Fruit fly (Drosophila melanogaster) whole organism, embryonic: Measurements from ENCODE around the gene CG7304.
A peak's percentile ranks its signal among the peaks of the same experiment; 100 is the strongest.

ENCODE experiments used
- Asciz ChIP-seq: fragments of 200-800 bp; sonication (Bioruptor generic); optimal IDR thresholded peaks from 2 replicates; lab custom pipeline; 2017; ENCODE audit warnings: missing biosample characterization, mild to moderate bottlenecking, missing genetic modification characterization, missing genetic modification reagents
- CG10431 ChIP-seq: fragments of 200-800 bp; sonication (Bioruptor generic); optimal IDR thresholded peaks from 3 replicates; lab custom pipeline; 2018; ENCODE audit warnings: missing biosample characterization, mild to moderate bottlenecking, missing genetic modification characterization
- CG10462 ChIP-seq: fragments of 200-800 bp; sonication (Bioruptor generic); optimal IDR thresholded peaks from 2 replicates; lab custom pipeline; 2016; ENCODE audit warnings: missing biosample characterization, missing genetic modification characterization
- CG10543 ChIP-seq: fragments of 200-800 bp; sonication (Bioruptor generic); optimal IDR thresholded peaks from 3 replicates; lab custom pipeline; 2017; ENCODE audit warnings: missing biosample characterization, mild to moderate bottlenecking, missing genetic modification characterization, moderate library complexity
- CG11247 ChIP-seq: fragments of 200-800 bp; sonication (Bioruptor generic); IDR thresholded peaks from 2 replicates; pipeline ENCODE4 v1.3.6; 2022; ENCODE audit warnings: missing biosample characterization, missing genetic modification characterization
- CG11723 ChIP-seq: fragments of 200-800 bp; sonication (Bioruptor generic); optimal IDR thresholded peaks from 2 replicates; lab custom pipeline; 2017; ENCODE audit warnings: missing biosample characterization, mild to moderate bottlenecking, missing genetic modification characterization
- CG12391 ChIP-seq: fragments of 200-800 bp; sonication (Bioruptor generic); optimal IDR thresholded peaks from 3 replicates; lab custom pipeline; 2018; ENCODE audit warnings: missing biosample characterization, mild to moderate bottlenecking, missing genetic modification characterization, moderate library complexity
- CG14965 ChIP-seq: fragments of 200-800 bp; sonication (Bioruptor generic); optimal IDR thresholded peaks from 2 replicates; lab custom pipeline; 2016; ENCODE audit warnings: missing biosample characterization, missing genetic modification characterization, borderline replicate concordance
- CG1529 ChIP-seq: fragments of 200-800 bp; sonication (Bioruptor generic); optimal IDR thresholded peaks from 3 replicates; lab custom pipeline; 2018; ENCODE audit warnings: missing biosample characterization, missing genetic modification characterization
- CG16815 ChIP-seq: fragments of 200-800 bp; sonication (Bioruptor generic); optimal IDR thresholded peaks from 3 replicates; lab custom pipeline; 2017; ENCODE audit warnings: missing biosample characterization, mild to moderate bottlenecking, missing genetic modification characterization
- CG2712 ChIP-seq: fragments of 200-800 bp; optimal IDR thresholded peaks from 3 replicates; lab custom pipeline; 2019; ENCODE audit warnings: missing biosample characterization, mild to moderate bottlenecking, missing genetic modification characterization, moderate library complexity
- CG31365 ChIP-seq: fragments of 200-800 bp; sonication (Bioruptor generic); optimal IDR thresholded peaks from 2 replicates; lab custom pipeline; 2018; ENCODE audit warnings: missing biosample characterization, mild to moderate bottlenecking, missing genetic modification characterization
- CG31388 ChIP-seq: fragments of 200-800 bp; sonication (Bioruptor generic); optimal IDR thresholded peaks from 2 replicates; lab custom pipeline; 2016; ENCODE audit warnings: missing biosample characterization, missing genetic modification characterization
- CG31441 ChIP-seq: fragments of 200-800 bp; sonication (Bioruptor generic); IDR thresholded peaks from 2 replicates; pipeline ENCODE4 v1.3.6; 2022; ENCODE audit warnings: missing biosample characterization, missing genetic modification characterization
- CG32767 ChIP-seq: fragments of 200-800 bp; sonication (Bioruptor generic); IDR thresholded peaks from 2 replicates; pipeline ENCODE4 v1.3.6; 2022; ENCODE audit warnings: missing biosample characterization, missing genetic modification characterization
- CG3281 ChIP-seq: fragments of 200-800 bp; sonication (Bioruptor generic); optimal IDR thresholded peaks from 3 replicates; lab custom pipeline; 2017; ENCODE audit warnings: missing biosample characterization, mild to moderate bottlenecking, missing genetic modification characterization
- CG34422 ChIP-seq: fragments of 200-800 bp; sonication (Bioruptor generic); IDR thresholded peaks from 3 replicates; pipeline ENCODE4 v1.3.6; 2022; ENCODE audit warnings: missing biosample characterization, missing genetic modification characterization
- CG4404 ChIP-seq: fragments of 200-800 bp; sonication (Bioruptor generic); IDR thresholded peaks from 2 replicates; pipeline ENCODE4 v1.3.6; 2022; ENCODE audit warnings: missing biosample characterization, missing genetic modification characterization
- CG4707 ChIP-seq: fragments of 200-800 bp; sonication (Bioruptor generic); optimal IDR thresholded peaks from 2 replicates; lab custom pipeline; 2018; ENCODE audit warnings: missing biosample characterization, mild to moderate bottlenecking, missing genetic modification characterization, moderate library complexity
- CG9609 ChIP-seq: fragments of 200-800 bp; sonication (Bioruptor generic); optimal IDR thresholded peaks from 3 replicates; lab custom pipeline; 2016; ENCODE audit warnings: missing biosample characterization, missing genetic modification characterization
- Dbx ChIP-seq: fragments of 200-800 bp; sonication (Bioruptor generic); IDR thresholded peaks from 3 replicates; pipeline ENCODE4 v1.3.6; 2022; ENCODE audit warnings: missing biosample characterization, missing genetic modification characterization
- Dip2 ChIP-seq: fragments of 200-800 bp; sonication (Bioruptor generic); IDR thresholded peaks from 2 replicates; pipeline ENCODE4 v1.3.6; 2022; ENCODE audit warnings: missing biosample characterization, missing genetic modification characterization
- E2f1 ChIP-seq: fragments of 200-800 bp; sonication (Bioruptor generic); IDR thresholded peaks from 2 replicates; pipeline ENCODE4 v1.3.6; 2022; ENCODE audit warnings: missing biosample characterization, missing genetic modification characterization
- Ets65A ChIP-seq: fragments of 200-800 bp; sonication (Bioruptor generic); peaks from one replicate; lab custom pipeline; 2016; ENCODE audit warnings: missing biosample characterization, missing genetic modification characterization
- HLH4C ChIP-seq: fragments of 200-800 bp; sonication (Bioruptor generic); IDR thresholded peaks from 3 replicates; pipeline ENCODE4 v1.3.6; 2022; ENCODE audit warnings: missing biosample characterization, missing genetic modification characterization; ENCODE audit not compliant: partially characterized antibody
- HLHmδ ChIP-seq: fragments of 200-800 bp; sonication (Bioruptor generic); optimal IDR thresholded peaks from 2 replicates; lab custom pipeline; 2018; ENCODE audit warnings: missing biosample characterization, mild to moderate bottlenecking, missing genetic modification characterization, moderate library complexity
- Hey ChIP-seq: fragments of 200-800 bp; sonication (Bioruptor generic); optimal IDR thresholded peaks from 3 replicates; lab custom pipeline; 2018; ENCODE audit warnings: missing biosample characterization, mild to moderate bottlenecking, missing genetic modification characterization
- MBD-R2 ChIP-seq: fragments of 200-800 bp; sonication (Bioruptor generic); IDR thresholded peaks from 2 replicates; pipeline ENCODE4 v1.3.6; 2022; ENCODE audit warnings: missing biosample characterization, missing genetic modification characterization
- Opbp ChIP-seq: fragments of 200-800 bp; sonication (Bioruptor generic); IDR thresholded peaks from 3 replicates; pipeline ENCODE4 v1.3.6; 2022; ENCODE audit warnings: missing biosample characterization, missing genetic modification characterization; ENCODE audit not compliant: partially characterized antibody
- Poxn ChIP-seq: fragments of 200-800 bp; sonication (Bioruptor generic); IDR thresholded peaks from 2 replicates; pipeline ENCODE4 v1.3.6; 2022; ENCODE audit warnings: missing biosample characterization, missing genetic modification characterization
- Sry-δ ChIP-seq: fragments of 200-800 bp; sonication (Bioruptor generic); optimal IDR thresholded peaks from 2 replicates; lab custom pipeline; 2016; ENCODE audit warnings: missing biosample characterization, missing genetic modification characterization
- Stat92E ChIP-seq, 3 experiments: fragments of >200 bp in 2 of 3; fragments of 200-800 bp in 1 of 3; sonication (Bioruptor generic) in 1 of 3; optimal IDR thresholded peaks; 2 replicates each; lab custom pipeline; 2017 to 2019; ENCODE audit warnings: missing biosample characterization in 3 of 3, missing genetic modification characterization in 3 of 3, mild to moderate bottlenecking in 1 of 3, moderate library complexity in 1 of 3
- Vsx1 ChIP-seq: fragments of 200-800 bp; sonication (Bioruptor generic); optimal IDR thresholded peaks from 2 replicates; lab custom pipeline; 2017; ENCODE audit warnings: missing biosample characterization, mild to moderate bottlenecking, missing genetic modification characterization, missing genetic modification reagents
- amos ChIP-seq: fragments of 200-800 bp; sonication (Bioruptor generic); IDR thresholded peaks from 2 replicates; pipeline ENCODE4 v1.3.6; 2022; ENCODE audit warnings: missing biosample characterization, missing genetic modification characterization; ENCODE audit not compliant: partially characterized antibody
- ase ChIP-seq: fragments of 200-800 bp; sonication (Bioruptor generic); IDR thresholded peaks from 3 replicates; pipeline ENCODE4 v1.3.6; 2022; ENCODE audit warnings: missing biosample characterization, missing genetic modification characterization
- cas ChIP-seq: fragments of 200-800 bp; sonication (Bioruptor generic); IDR thresholded peaks from 2 replicates; pipeline ENCODE4 v1.3.6; 2022; ENCODE audit warnings: missing biosample characterization, missing genetic modification characterization
- chn ChIP-seq: fragments of 200-800 bp; sonication (Bioruptor generic); optimal IDR thresholded peaks from 2 replicates; lab custom pipeline; 2016; ENCODE audit warnings: missing biosample characterization, missing genetic modification characterization
- ci ChIP-seq: fragments of 200-800 bp; sonication (Bioruptor generic); IDR thresholded peaks from 3 replicates; pipeline ENCODE4 v1.3.6; 2022; ENCODE audit warnings: missing biosample characterization, missing genetic modification characterization
- dan ChIP-seq: fragments of 200-800 bp; sonication (Bioruptor generic); IDR thresholded peaks from 2 replicates; pipeline ENCODE4 v1.3.6; 2022; ENCODE audit warnings: missing biosample characterization, missing genetic modification characterization
- danr ChIP-seq: fragments of 200-800 bp; sonication (Bioruptor generic); IDR thresholded peaks from 2 replicates; pipeline ENCODE4 v1.3.6; 2022; ENCODE audit warnings: missing biosample characterization, missing genetic modification characterization
- emc ChIP-seq: fragments of 200-800 bp; sonication (Bioruptor generic); optimal IDR thresholded peaks from 2 replicates; lab custom pipeline; 2016; ENCODE audit warnings: missing biosample characterization, missing genetic modification characterization
- nerfin-2 ChIP-seq: fragments of 200-800 bp; sonication (Bioruptor generic); IDR thresholded peaks from 2 replicates; pipeline ENCODE4 v1.3.6; 2022; ENCODE audit warnings: missing biosample characterization, missing genetic modification characterization; ENCODE audit not compliant: partially characterized antibody
- pita ChIP-seq: fragments of 200-800 bp; sonication (Bioruptor generic); optimal IDR thresholded peaks from 2 replicates; lab custom pipeline; 2017; ENCODE audit warnings: missing biosample characterization, mild to moderate bottlenecking, missing genetic modification characterization
- ttk ChIP-seq: fragments of 200-800 bp; sonication (Bioruptor generic); IDR thresholded peaks from 2 replicates; pipeline ENCODE4 v2.1.2; 2022; ENCODE audit warnings: missing biosample characterization, missing genetic modification characterization
- tx ChIP-seq: fragments of 200-800 bp; sonication (Bioruptor generic); optimal IDR thresholded peaks from 2 replicates; lab custom pipeline; 2016; ENCODE audit warnings: missing biosample characterization, missing genetic modification characterization
- unc-4 ChIP-seq: fragments of 200-800 bp; sonication (Bioruptor generic); IDR thresholded peaks from 2 replicates; pipeline ENCODE4 v1.3.6; 2022; ENCODE audit warnings: missing biosample characterization, missing genetic modification characterization; ENCODE audit not compliant: partially characterized antibody
- wdn ChIP-seq: fragments of 200-800 bp; sonication (Bioruptor generic); IDR thresholded peaks from 2 replicates; pipeline ENCODE4 v1.3.6; 2022; ENCODE audit warnings: missing biosample characterization, missing genetic modification characterization
- yki ChIP-seq: fragments of >200 bp; optimal IDR thresholded peaks from 3 replicates; lab custom pipeline; 2018
- zf30C ChIP-seq: fragments of 200-800 bp; sonication (Bioruptor generic); optimal IDR thresholded peaks from 3 replicates; lab custom pipeline; 2018; ENCODE audit warnings: missing biosample characterization, mild to moderate bottlenecking, missing genetic modification characterization
- zfh2 ChIP-seq: fragments of 200-800 bp; sonication (Bioruptor generic); optimal IDR thresholded peaks from 2 replicates; lab custom pipeline; 2016; ENCODE audit warnings: missing biosample characterization, missing genetic modification characterization

CG7304 gene

DNA sequence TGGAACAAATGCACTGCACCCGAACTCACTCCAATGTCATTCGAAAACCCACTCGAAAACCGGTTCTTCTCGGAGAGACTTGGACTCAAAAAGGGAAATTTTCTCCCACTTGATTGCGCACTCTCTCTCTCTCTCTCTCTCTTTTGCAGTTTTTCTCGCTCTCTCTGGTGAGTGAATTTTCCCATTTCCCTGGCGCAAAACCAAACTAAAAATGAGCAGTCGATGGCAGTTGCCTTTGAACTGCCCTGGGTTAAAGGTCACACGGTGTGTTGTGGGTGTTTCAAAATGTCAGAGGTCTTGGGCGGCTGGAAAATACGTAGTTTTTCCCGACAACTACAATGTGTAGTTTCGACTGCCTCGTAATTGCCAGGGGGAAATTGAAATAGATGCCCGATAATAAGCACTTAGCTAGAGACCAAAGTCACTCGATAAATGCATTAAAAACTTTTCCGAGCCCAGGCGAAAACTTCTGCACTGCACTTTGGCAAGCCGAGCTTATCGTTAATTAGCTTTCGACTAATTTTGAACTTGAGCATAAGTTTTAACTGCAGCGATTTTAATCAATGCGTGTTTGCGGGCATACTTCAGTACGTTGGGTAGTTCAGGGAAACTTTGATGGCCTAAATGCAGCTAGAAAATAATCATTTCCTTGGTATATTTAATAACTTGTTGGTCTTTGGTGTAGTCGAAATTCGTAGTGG is 49.9 kb downstream of the CG7304 start (continued):
- TF ChIP-seq chn (GFP tag; lab: Kevin White, UChicago) = no peak
- TF ChIP-seq CG16815 (GFP tag; lab: Kevin White, UChicago) = no peak
- TF ChIP-seq CG10543 (GFP tag; lab: Kevin White, UChicago) = no peak
- TF ChIP-seq zf30C (GFP tag; lab: Kevin White, UChicago) = peak; percentile 14
- peak; percentile 63 for TF ChIP-seq Vsx1 (GFP tag; lab: Kevin White, UChicago)
- no peak for TF ChIP-seq emc (GFP tag; lab: Kevin White, UChicago)
- no peak for TF ChIP-seq Dip2 (GFP tag; lab: Robert Waterston, UW)
- no peak for TF ChIP-seq CG32767
- TF ChIP-seq Sry-δ (GFP tag; lab: Kevin White, UChicago) = no peak
- TF ChIP-seq CG34422 (GFP tag; lab: Robert Waterston, UW) = 0 out of 3 replicates have a peak, but pooled peaks have one; percentile 17
- no peak for TF ChIP-seq E2f1 (GFP tag; lab: Robert Waterston, UW)
- TF ChIP-seq CG31365 (tag; lab: Kevin White, UChicago) = no peak
- no peak for TF ChIP-seq ase (GFP tag; lab: Robert Waterston, UW)
- no peak for TF ChIP-seq pita (GFP tag; lab: Kevin White, UChicago)
- no peak for TF ChIP-seq CG11723 (GFP tag; lab: Kevin White, UChicago)
- TF ChIP-seq CG31441 (GFP tag; lab: Robert Waterston, UW) = no peak; the same call in 1 of the 2 replicates
- no peak for TF ChIP-seq CG4404
- peak; percentile 57; the same call in 1 of the 3 replicates for TF ChIP-seq HLH4C (GFP tag; lab: Robert Waterston, UW)
- no peak for TF ChIP-seq Poxn
- TF ChIP-seq wdn = no peak
- no peak for TF ChIP-seq Ets65A
- TF ChIP-seq CG2712 (tag; lab: Kevin White, UChicago) = peak; percentile 3
- TF ChIP-seq dan (GFP tag; lab: Robert Waterston, UW) = no peak
- no peak for TF ChIP-seq CG1529 (GFP tag; lab: Kevin White, UChicago)
- no peak; the same call in 1 of the 2 replicates for TF ChIP-seq unc-4
- no peak for TF ChIP-seq Asciz (GFP tag; lab: Kevin White, UChicago)
- TF ChIP-seq yki (lab: Kevin White, UChicago) = peak; percentile 98
- TF ChIP-seq tx (GFP tag; lab: Kevin White, UChicago) = no peak
- TF ChIP-seq HLHmδ (GFP tag; lab: Kevin White, UChicago) = peak; percentile 64
- no peak for TF ChIP-seq cas (GFP tag; lab: Robert Waterston, UW)
- no peak for TF ChIP-seq CG12391 (tag; lab: Kevin White, UChicago)
- TF ChIP-seq ci (GFP tag; lab: Robert Waterston, UW) = peak; percentile 76
- TF ChIP-seq CG10462 (GFP tag; lab: Kevin White, UChicago) = no peak
- no peak for TF ChIP-seq nerfin-2 (GFP tag; lab: Robert Waterston, UW)
- TF ChIP-seq Stat92E (GFP tag; optimal IDR thresholded peaks at IDR 0.05; lab: Kevin White, UChicago) = peak in 1 of 3 experiments; percentile 69
- peak; percentile 62 for TF ChIP-seq CG4707 (GFP tag; lab: Kevin White, UChicago)
- no peak for TF ChIP-seq Dbx (GFP tag; lab: Robert Waterston, UW)
- no peak for TF ChIP-seq CG3281 (GFP tag; lab: Kevin White, UChicago)
- no peak for TF ChIP-seq Hey
- TF ChIP-seq CG14965 (GFP tag; lab: Kevin White, UChicago) = no peak
- no peak for TF ChIP-seq ttk (GFP tag; lab: Robert Waterston, UW)
- TF ChIP-seq danr (GFP tag; lab: Robert Waterston, UW) = no peak
- TF ChIP-seq CG9609 (GFP tag; lab: Kevin White, UChicago) = no peak
- peak; percentile 67; the same call in 1 of the 3 replicates for TF ChIP-seq Opbp (GFP tag; lab: Robert Waterston, UW)
- TF ChIP-seq zfh2 = no peak
- TF ChIP-seq CG10431 (GFP tag; lab: Kevin White, UChicago) = no peak
- 0 out of 2 replicates have a peak, but pooled peaks have one; percentile 14 for TF ChIP-seq CG11247 (GFP tag; lab: Robert Waterston, UW)
- TF ChIP-seq amos = peak; percentile 47; the same call in 1 of the 2 replicates
- no peak for TF ChIP-seq CG31388 (GFP tag; lab: Kevin White, UChicago)
- TF ChIP-seq MBD-R2 (GFP tag; lab: Robert Waterston, UW) = no peak
